Fruit fly (Drosophila melanogaster) whole organism, embryonic: ENCODE data around the gene Usp16-45.

ENCODE experiments used
- Adf1 ChIP-seq: fragments of 200-800 bp; sonication (Bioruptor generic); IDR thresholded peaks from 2 replicates; pipeline ENCODE4 v1.3.6; 2022; ENCODE audit warnings: missing biosample characterization, missing genetic modification characterization
- Atf6 ChIP-seq: fragments of 200-800 bp; sonication (Bioruptor generic); IDR thresholded peaks from 2 replicates; pipeline ENCODE4 v1.3.6; 2022; ENCODE audit warnings: missing biosample characterization, missing genetic modification characterization
- CG10267 ChIP-seq: fragments of 200-800 bp; sonication (Bioruptor generic); optimal IDR thresholded peaks from 2 replicates; lab custom pipeline; 2018; ENCODE audit warnings: missing biosample characterization, mild to moderate bottlenecking, missing genetic modification characterization, moderate library complexity
- CG12744 ChIP-seq: fragments of 200-800 bp; sonication (Bioruptor generic); optimal IDR thresholded peaks from 2 replicates; lab custom pipeline; 2016; ENCODE audit warnings: missing biosample characterization, missing genetic modification characterization
- CG13123 ChIP-seq: fragments of 200-800 bp; sonication (Bioruptor generic); optimal IDR thresholded peaks from 2 replicates; lab custom pipeline; 2016; ENCODE audit warnings: missing biosample characterization, missing genetic modification characterization
- CG14014 ChIP-seq: fragments of 200-800 bp; sonication (Bioruptor generic); IDR thresholded peaks from 2 replicates; pipeline ENCODE4 v1.3.6; 2022; ENCODE audit warnings: missing biosample characterization, missing genetic modification characterization
- CG14050 ChIP-seq: fragments of 200-800 bp; sonication (Bioruptor generic); IDR thresholded peaks from 3 replicates; pipeline ENCODE4 v1.3.6; 2022; ENCODE audit warnings: missing biosample characterization, missing genetic modification characterization
- CG14860 ChIP-seq: fragments of 200-800 bp; sonication (Bioruptor generic); IDR thresholded peaks from 3 replicates; pipeline ENCODE4 v1.3.6; 2022; ENCODE audit warnings: missing biosample characterization, missing genetic modification characterization; ENCODE audit not compliant: partially characterized antibody
- CG17912 ChIP-seq: fragments of 200-800 bp; sonication (Bioruptor generic); optimal IDR thresholded peaks from 2 replicates; lab custom pipeline; 2018; ENCODE audit warnings: missing biosample characterization, mild to moderate bottlenecking, missing genetic modification characterization
- CG42726 ChIP-seq: fragments of 200-800 bp; sonication (Bioruptor generic); IDR thresholded peaks from 2 replicates; pipeline ENCODE4 v1.3.6; 2022; ENCODE audit warnings: missing biosample characterization, missing genetic modification characterization; ENCODE audit not compliant: partially characterized antibody
- CG4328 ChIP-seq: fragments of 200-800 bp; sonication (Bioruptor generic); optimal IDR thresholded peaks from 3 replicates; lab custom pipeline; 2017; ENCODE audit warnings: missing biosample characterization, missing genetic modification reagents, missing genetic modification characterization
- CG4360 ChIP-seq: fragments of 200-800 bp; sonication (Bioruptor generic); IDR thresholded peaks from 2 replicates; pipeline ENCODE4 v1.3.6; 2022; ENCODE audit warnings: missing biosample characterization, missing genetic modification characterization
- CG4820 ChIP-seq: fragments of 200-800 bp; sonication (Bioruptor generic); optimal IDR thresholded peaks from 3 replicates; lab custom pipeline; 2016; ENCODE audit warnings: missing biosample characterization, missing genetic modification characterization
- CG4854 ChIP-seq: fragments of 200-800 bp; sonication (Bioruptor generic); optimal IDR thresholded peaks from 2 replicates; lab custom pipeline; 2016; ENCODE audit warnings: missing biosample characterization, missing genetic modification characterization, inconsistent platforms
- CG6272 ChIP-seq: fragments of 200-800 bp; sonication (Bioruptor generic); IDR thresholded peaks from 2 replicates; pipeline ENCODE4 v1.3.6; 2022; ENCODE audit warnings: missing biosample characterization, missing genetic modification characterization
- CG7963 ChIP-seq: fragments of 200-800 bp; sonication (Bioruptor generic); IDR thresholded peaks from 3 replicates; pipeline ENCODE4 v1.3.6; 2022; ENCODE audit warnings: missing biosample characterization, missing genetic modification characterization; ENCODE audit not compliant: partially characterized antibody
- Deaf1 ChIP-seq: fragments of 200-800 bp; optimal IDR thresholded peaks from 3 replicates; lab custom pipeline; 2019; ENCODE audit warnings: missing biosample characterization, mild to moderate bottlenecking, missing genetic modification characterization, moderate library complexity
- Doc3 ChIP-seq: fragments of 200-800 bp; sonication (Bioruptor generic); IDR thresholded peaks from 3 replicates; pipeline ENCODE4 v1.3.6; 2022; ENCODE audit warnings: missing biosample characterization, missing genetic modification characterization; ENCODE audit not compliant: partially characterized antibody
- E2f1 ChIP-seq: fragments of 200-800 bp; sonication (Bioruptor generic); IDR thresholded peaks from 2 replicates; pipeline ENCODE4 v1.3.6; 2022; ENCODE audit warnings: missing biosample characterization, missing genetic modification characterization
- Hmr ChIP-seq: fragments of 200-800 bp; sonication (Bioruptor generic); optimal IDR thresholded peaks from 3 replicates; lab custom pipeline; 2017; ENCODE audit warnings: mild to moderate bottlenecking, missing biosample characterization, missing genetic modification reagents, missing genetic modification characterization
- NK7.1 ChIP-seq: fragments of 200-800 bp; sonication (Bioruptor generic); optimal IDR thresholded peaks from 3 replicates; lab custom pipeline; 2016; ENCODE audit warnings: missing biosample characterization, missing genetic modification characterization
- Nf-YC ChIP-seq: fragments of 200-800 bp; optimal IDR thresholded peaks from 3 replicates; lab custom pipeline; 2019; ENCODE audit warnings: missing biosample characterization, mild to moderate bottlenecking, missing genetic modification characterization, moderate library complexity
- Oaz ChIP-seq: fragments of 200-800 bp; sonication (Bioruptor generic); IDR thresholded peaks from 2 replicates; pipeline ENCODE4 v1.3.6; 2022; ENCODE audit warnings: missing biosample characterization, missing genetic modification characterization
- Rx ChIP-seq: fragments of 200-800 bp; sonication (Bioruptor generic); IDR thresholded peaks from 2 replicates; pipeline ENCODE4 v1.3.6; 2022; ENCODE audit warnings: missing biosample characterization, missing genetic modification characterization
- Six4 ChIP-seq: fragments of 200-800 bp; sonication (Bioruptor generic); optimal IDR thresholded peaks from 2 replicates; lab custom pipeline; 2016; ENCODE audit warnings: missing biosample characterization, missing genetic modification characterization
- Sox102F ChIP-seq: fragments of 200-800 bp; sonication (Bioruptor generic); optimal IDR thresholded peaks from 2 replicates; lab custom pipeline; 2018; ENCODE audit warnings: missing biosample characterization, mild to moderate bottlenecking, missing genetic modification characterization, moderate library complexity
- Tbp ChIP-seq: fragments of >200 bp; optimal IDR thresholded peaks from 2 replicates; lab custom pipeline; 2018; ENCODE audit warnings: missing biosample characterization, missing genetic modification characterization
- ab ChIP-seq: fragments of 200-800 bp; sonication (Bioruptor generic); optimal IDR thresholded peaks from 2 replicates; lab custom pipeline; 2016; ENCODE audit warnings: missing biosample characterization, missing genetic modification characterization
- bbx ChIP-seq: fragments of 200-800 bp; sonication (Bioruptor generic); IDR thresholded peaks from 2 replicates; pipeline ENCODE4 v1.3.6; 2022; ENCODE audit warnings: missing biosample characterization, missing genetic modification characterization; ENCODE audit not compliant: partially characterized antibody
- bigmax ChIP-seq: fragments of 200-800 bp; sonication (Bioruptor generic); optimal IDR thresholded peaks from 2 replicates; lab custom pipeline; 2018; ENCODE audit warnings: missing biosample characterization, mild to moderate bottlenecking, missing genetic modification characterization
- da ChIP-seq: fragments of 200-800 bp; sonication (Bioruptor generic); optimal IDR thresholded peaks from 2 replicates; lab custom pipeline; 2016; ENCODE audit warnings: missing biosample characterization, missing genetic modification characterization
- dimm ChIP-seq: fragments of 200-800 bp; sonication (Bioruptor generic); IDR thresholded peaks from 2 replicates; pipeline ENCODE4 v1.3.6; 2022; ENCODE audit warnings: missing biosample characterization, missing genetic modification characterization
- dmrt99B ChIP-seq: fragments of 200-800 bp; sonication (Bioruptor generic); optimal IDR thresholded peaks from 2 replicates; lab custom pipeline; 2018; ENCODE audit warnings: missing biosample characterization, mild to moderate bottlenecking, missing genetic modification characterization, moderate library complexity
- fd64A ChIP-seq: fragments of 200-800 bp; sonication (Bioruptor generic); optimal IDR thresholded peaks from 3 replicates; lab custom pipeline; 2018; ENCODE audit warnings: missing biosample characterization, mild to moderate bottlenecking, missing genetic modification characterization
- gfzf ChIP-seq: fragments of 200-800 bp; sonication (Bioruptor generic); optimal IDR thresholded peaks from 2 replicates; lab custom pipeline; 2016; ENCODE audit warnings: missing biosample characterization, mild to moderate bottlenecking, missing genetic modification characterization, moderate library complexity
- her ChIP-seq: fragments of 200-800 bp; sonication (Bioruptor generic); optimal IDR thresholded peaks from 2 replicates; lab custom pipeline; 2016; ENCODE audit warnings: missing biosample characterization, missing genetic modification characterization
- jigr1 ChIP-seq: fragments of 200-800 bp; sonication (Bioruptor generic); IDR thresholded peaks from 3 replicates; pipeline ENCODE4 v1.3.6; 2022; ENCODE audit warnings: missing biosample characterization, missing genetic modification characterization
- lab ChIP-seq: fragments of 200-800 bp; sonication (Bioruptor generic); optimal IDR thresholded peaks from 3 replicates; lab custom pipeline; 2017; ENCODE audit warnings: missing biosample characterization, missing genetic modification characterization, mild to moderate bottlenecking, moderate library complexity, missing genetic modification reagents
- lov ChIP-seq, 2 experiments: fragments of 200-800 bp in 1 of 2; fragments of >200 bp in 1 of 2; sonication (Bioruptor generic) in 1 of 2; IDR thresholded peaks in 1 of 2; optimal IDR thresholded peaks in 1 of 2; 2 replicates in 1 of 2; 3 replicates in 1 of 2; pipeline versions ENCODE4 v1.3.6 to Lab custom; 2017 to 2022; ENCODE audit warnings: missing biosample characterization in 1 of 2, missing genetic modification characterization in 1 of 2
- nerfin-1 ChIP-seq: fragments of 200-800 bp; sonication (Bioruptor generic); optimal IDR thresholded peaks from 3 replicates; lab custom pipeline; 2019; ENCODE audit warnings: missing biosample characterization, mild to moderate bottlenecking, missing genetic modification characterization, moderate library complexity
- otp ChIP-seq: fragments of 200-800 bp; sonication (Bioruptor generic); IDR thresholded peaks from 3 replicates; pipeline ENCODE4, ENCODE4 v1.3.6; 2022; ENCODE audit warnings: missing biosample characterization, missing genetic modification characterization
- pfk ChIP-seq: fragments of 200-800 bp; sonication (Bioruptor generic); optimal IDR thresholded peaks from 2 replicates; lab custom pipeline; 2018; ENCODE audit warnings: missing biosample characterization, mild to moderate bottlenecking, missing genetic modification characterization, moderate library complexity
- sens ChIP-seq: fragments of 200-800 bp; sonication (Bioruptor generic); peaks from one replicate; lab custom pipeline; 2016; ENCODE audit warnings: missing biosample characterization, missing genetic modification characterization
- sima ChIP-seq: fragments of 200-800 bp; sonication (Bioruptor generic); optimal IDR thresholded peaks from 2 replicates; lab custom pipeline; 2016; ENCODE audit warnings: missing biosample characterization, missing genetic modification characterization
- sr ChIP-seq: fragments of 200-800 bp; sonication (Bioruptor generic); IDR thresholded peaks from 3 replicates; pipeline ENCODE4 v1.3.6; 2022; ENCODE audit warnings: missing biosample characterization, missing genetic modification characterization
- stc ChIP-seq: fragments of 200-800 bp; sonication (Bioruptor generic); IDR thresholded peaks from 2 replicates; pipeline ENCODE4 v1.3.6; 2022; ENCODE audit warnings: missing biosample characterization, missing genetic modification characterization
- stwl ChIP-seq: fragments of 200-800 bp; sonication (Bioruptor generic); optimal IDR thresholded peaks from 3 replicates; lab custom pipeline; 2018; ENCODE audit warnings: missing biosample characterization, mild to moderate bottlenecking, missing genetic modification characterization, moderate library complexity
- twi ChIP-seq: fragments of 200-800 bp; optimal IDR thresholded peaks from 2 replicates; lab custom pipeline; 2019; ENCODE audit warnings: missing biosample characterization, mild to moderate bottlenecking, missing genetic modification characterization, moderate library complexity
- vfl ChIP-seq: fragments of 200-800 bp; sonication (Bioruptor generic); optimal IDR thresholded peaks from 2 replicates; lab custom pipeline; 2016; ENCODE audit warnings: missing biosample characterization, missing genetic modification characterization
- z ChIP-seq: fragments of 200-800 bp; sonication (Bioruptor generic); IDR thresholded peaks from 3 replicates; pipeline ENCODE4 v1.3.6; 2022; ENCODE audit warnings: missing biosample characterization, missing genetic modification characterization

Usp16-45 gene

dm6 chrX:5419905-5420567 is 1.3 kb upstream of the Usp16-45 start (continued):
- TF ChIP-seq CG14050 (GFP tag; lab: Robert Waterston, UW) = no peak
- TF ChIP-seq da (GFP tag; lab: Kevin White, UChicago) = no peak
- 0 out of 2 replicates have a peak, but pooled peaks have one; percentile 2 for TF ChIP-seq Adf1 (GFP tag; lab: Robert Waterston, UW)
- TF ChIP-seq Doc3 = no peak
- TF ChIP-seq stc (GFP tag; lab: Robert Waterston, UW) = no peak
- TF ChIP-seq z (GFP tag; lab: Robert Waterston, UW) = no peak
- TF ChIP-seq dimm (GFP tag; lab: Robert Waterston, UW) = no peak
- TF ChIP-seq gfzf (GFP tag; lab: Kevin White, UChicago) = no peak
- TF ChIP-seq dmrt99B (tag; lab: Kevin White, UChicago) = no peak
- no peak for TF ChIP-seq nerfin-1 (tag; lab: Kevin White, UChicago)
- no peak for TF ChIP-seq Oaz
- TF ChIP-seq CG42726 (GFP tag; lab: Robert Waterston, UW) = no peak
- peak; percentile 64 for TF ChIP-seq sens (GFP tag; lab: Kevin White, UChicago)
- TF ChIP-seq stwl (tag; lab: Kevin White, UChicago) = no peak
- TF ChIP-seq CG4854 (GFP tag; lab: Kevin White, UChicago) = no peak
- TF ChIP-seq Sox102F (GFP tag; lab: Kevin White, UChicago) = no peak
- TF ChIP-seq jigr1 (GFP tag; lab: Robert Waterston, UW) = no peak
- TF ChIP-seq Atf6 = no peak
- no peak for TF ChIP-seq E2f1 (GFP tag; lab: Robert Waterston, UW)
- TF ChIP-seq CG4360 (GFP tag; lab: Robert Waterston, UW) = peak; percentile 60
- no peak for TF ChIP-seq CG4328 (GFP tag; lab: Kevin White, UChicago)
- no peak for TF ChIP-seq CG10267 (tag; lab: Kevin White, UChicago)
- TF ChIP-seq CG17912 (GFP tag; lab: Kevin White, UChicago) = no peak
- TF ChIP-seq CG14014 = peak; percentile 5; the same call in 1 of the 2 replicates
- TF ChIP-seq CG4820 = no peak
- TF ChIP-seq NK7.1 = no peak
- TF ChIP-seq Tbp (GFP tag; lab: Kevin White, UChicago) = no peak
- TF ChIP-seq CG12744 (GFP tag; lab: Kevin White, UChicago) = no peak
- no peak for TF ChIP-seq ab (GFP tag; lab: Kevin White, UChicago)
- TF ChIP-seq CG6272 (GFP tag; lab: Robert Waterston, UW) = no peak
- no peak for TF ChIP-seq sr (GFP tag; lab: Robert Waterston, UW)
- TF ChIP-seq Six4 (GFP tag; lab: Kevin White, UChicago) = no peak
- TF ChIP-seq vfl (GFP tag; lab: Kevin White, UChicago) = no peak
- peak; percentile 27 for TF ChIP-seq twi (tag; lab: Kevin White, UChicago)
- TF ChIP-seq pfk (GFP tag; lab: Kevin White, UChicago) = no peak
- TF ChIP-seq Nf-YC (tag; lab: Kevin White, UChicago) = no peak
- no peak for TF ChIP-seq Hmr (GFP tag; lab: Kevin White, UChicago)
- no peak for TF ChIP-seq sima (GFP tag; lab: Kevin White, UChicago)
- TF ChIP-seq lov (optimal IDR thresholded peaks at IDR 0.05; lab: Kevin White, UChicago) = no peak
- TF ChIP-seq lov (GFP tag; IDR thresholded peaks at IDR 0.05; lab: Robert Waterston, UW) = no peak
- TF ChIP-seq bigmax (GFP tag; lab: Kevin White, UChicago) = peak; percentile 90
- no peak for TF ChIP-seq her
- no peak for TF ChIP-seq CG13123 (GFP tag; lab: Kevin White, UChicago)
- no peak for TF ChIP-seq CG7963 (GFP tag; lab: Robert Waterston, UW)
- no peak for TF ChIP-seq Deaf1
- no peak for TF ChIP-seq Rx (GFP tag; lab: Robert Waterston, UW)
- no peak for TF ChIP-seq CG14860
- no peak for TF ChIP-seq fd64A
- no peak for TF ChIP-seq otp (GFP tag; lab: Robert Waterston, UW)
- TF ChIP-seq lab = no peak
- no peak for TF ChIP-seq bbx (GFP tag; lab: Robert Waterston, UW)
